Fruit fly (Drosophila melanogaster) whole organism: Measurements from ENCODE around the gene Pex2.

Experiments
- CG8478 ChIP-seq: fragments of >200 bp; optimal IDR thresholded peaks from 2 replicates; lab custom pipeline; 2018; ENCODE audit warnings: inconsistent platforms
- Dll ChIP-seq: fragments of >200 bp; optimal IDR thresholded peaks from 2 replicates; lab custom pipeline; 2017

dm6 chr3L:8312290-8312689 is 26.6 kb upstream of the Pex2 start:
- TF ChIP-seq Dll (lab: Kevin White, UChicago) (no peak), CG8478 (lab: Kevin White, UChicago) (no peak)
